Worm (Caenorhabditis elegans): ENCODE results near the gene mog-3.

ce11 chrIII:5274715-5275355, 33.6 kb upstream of the mog-3 start, which contains the start of the genes daf-41 and toc-1:
- peak; percentile 48 for TF ChIP-seq lin-13 (GFP tag; optimal IDR thresholded peaks at IDR 0.05)
- no peak for TF ChIP-seq egl-27 (tag; optimal IDR thresholded peaks at IDR 0.05)
- peak; percentile 18 for TF ChIP-seq ceh-90 (tag; optimal IDR thresholded peaks at IDR 0.05)
- no peak for TF ChIP-seq fkh-10 (GFP tag; optimal IDR thresholded peaks at IDR 0.05)
- peak; percentile 69 to 73 for TF ChIP-seq lsy-2 (tag; optimal IDR thresholded peaks at IDR 0.05)
- peak; percentile 18; the same call in 1 of the 2 replicates for TF ChIP-seq nhr-19 (GFP tag; conservative IDR thresholded peaks at IDR 0.05)
- TF ChIP-seq tbx-2 (tag; optimal IDR thresholded peaks at IDR 0.05) = no peak
- TF ChIP-seq mab-9 (GFP tag; IDR thresholded peaks at IDR 0.05) = no peak
- no peak for TF ChIP-seq hlh-4 (tag; optimal IDR thresholded peaks at IDR 0.05)
